Fruit fly (Drosophila melanogaster): Measurements from ENCODE around the gene Gas41.

Gene Gas41

DNA sequence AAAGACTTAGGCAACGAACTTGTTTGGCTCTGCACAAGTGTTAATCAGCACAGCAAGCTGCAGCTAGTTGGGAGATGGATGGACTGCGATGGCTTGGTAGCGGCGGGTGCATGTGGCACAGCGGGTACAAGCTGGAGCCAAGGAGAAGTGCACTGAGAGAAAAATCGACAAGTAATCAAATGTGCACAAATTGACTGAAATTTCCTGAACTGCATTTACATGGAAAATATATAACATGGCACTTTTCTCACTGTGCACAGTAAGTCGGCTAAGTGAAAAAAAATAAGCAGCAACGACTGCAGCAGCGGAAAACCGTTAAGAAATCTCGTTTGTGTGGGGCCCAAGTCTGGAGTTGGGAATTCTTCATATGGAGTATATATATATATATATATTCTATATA lies 41.1 kb upstream of the Gas41 start (continued):
- TF ChIP-seq dysf (GFP tag; IDR thresholded peaks at IDR 0.05), result no peak
- TF ChIP-seq CG12104 (GFP tag; optimal IDR thresholded peaks at IDR 0.05), result no peak
- no peak for TF ChIP-seq sob (GFP tag; IDR thresholded peaks at IDR 0.05)
- TF ChIP-seq CG18011 (GFP tag; optimal IDR thresholded peaks at IDR 0.05), result no peak
- no peak for TF ChIP-seq B-H1 (GFP tag; IDR thresholded peaks at IDR 0.05)
- peak; percentile 88 for TF ChIP-seq sens (GFP tag)
- no peak for TF ChIP-seq Dip3 (GFP tag; optimal IDR thresholded peaks at IDR 0.05)
- TF ChIP-seq Deaf1 (tag; optimal IDR thresholded peaks at IDR 0.05), result no peak
- peak; percentile 78 for TF ChIP-seq Drgx (GFP tag; IDR thresholded peaks at IDR 0.05)
- no peak for TF ChIP-seq Jarid2 (GFP tag; optimal IDR thresholded peaks at IDR 0.05)
- TF ChIP-seq zen (tag; optimal IDR thresholded peaks at IDR 0.05), result no peak
- no peak for TF ChIP-seq pzg (GFP tag; optimal IDR thresholded peaks at IDR 0.05)
- no peak for TF ChIP-seq her (GFP tag; optimal IDR thresholded peaks at IDR 0.05)
- TF ChIP-seq CG2129 (GFP tag; IDR thresholded peaks at IDR 0.05; ENCODE audit: partially characterized antibody), result no peak
- peak; percentile 75; the same call in 1 of the 3 replicates for TF ChIP-seq otp (GFP tag; IDR thresholded peaks at IDR 0.05)
- TF ChIP-seq hkb (optimal IDR thresholded peaks at IDR 0.05), result no peak
- 0 out of 2 replicates have a peak, but pooled peaks have one; percentile 16 for TF ChIP-seq hkb (GFP tag; IDR thresholded peaks at IDR 0.05)
- no peak for TF ChIP-seq trh (GFP tag; optimal IDR thresholded peaks at IDR 0.05)
- no peak for TF ChIP-seq ci (GFP tag; IDR thresholded peaks at IDR 0.05)
- TF ChIP-seq Opbp (GFP tag; IDR thresholded peaks at IDR 0.05; ENCODE audit: partially characterized antibody), result no peak
- TF ChIP-seq NfI (GFP tag; optimal IDR thresholded peaks at IDR 0.05), result no peak
- TF ChIP-seq vvl (GFP tag; IDR thresholded peaks at IDR 0.05), result peak; percentile 45; the same call in 1 of the 2 replicates
- no peak for TF ChIP-seq Asciz (GFP tag; optimal IDR thresholded peaks at IDR 0.05)
- TF ChIP-seq chm (GFP tag; IDR thresholded peaks at IDR 0.05), result 0 out of 2 replicates have a peak, but pooled peaks have one; percentile 31
- no peak for TF ChIP-seq CG5953 (GFP tag; IDR thresholded peaks at IDR 0.05)
- TF ChIP-seq Blimp-1 (GFP tag; optimal IDR thresholded peaks at IDR 0.05), result peak; percentile 2
- 0 out of 2 replicates have a peak, but pooled peaks have one; percentile 8 for TF ChIP-seq lmd (GFP tag; IDR thresholded peaks at IDR 0.05)
- TF ChIP-seq CG33213 (GFP tag; optimal IDR thresholded peaks at IDR 0.05), result no peak
- TF ChIP-seq pita (GFP tag; optimal IDR thresholded peaks at IDR 0.05), result no peak
- no peak for TF ChIP-seq Max (GFP tag; optimal IDR thresholded peaks at IDR 0.05)
- no peak for TF ChIP-seq Nf-YA (GFP tag; IDR thresholded peaks at IDR 0.05)
- TF ChIP-seq CG6765 (GFP tag; optimal IDR thresholded peaks at IDR 0.05), result no peak
- TF ChIP-seq bsh (GFP tag; optimal IDR thresholded peaks at IDR 0.05), result peak in 1 of 2 experiments; percentile 56
- TF ChIP-seq zf30C (GFP tag; optimal IDR thresholded peaks at IDR 0.05), result peak; percentile 8
- TF ChIP-seq CG43689 (GFP tag; IDR thresholded peaks at IDR 0.05), result no peak
- TF ChIP-seq ind (GFP tag; optimal IDR thresholded peaks at IDR 0.05), result no peak
- TF ChIP-seq CG7987 (GFP tag; optimal IDR thresholded peaks at IDR 0.05), result no peak
- TF ChIP-seq fd3F (GFP tag; optimal IDR thresholded peaks at IDR 0.05), result no peak
- no peak for TF ChIP-seq CG6272 (GFP tag; IDR thresholded peaks at IDR 0.05)
- no peak for TF ChIP-seq ftz-f1 (GFP tag; optimal IDR thresholded peaks at IDR 0.05)
- no peak for TF ChIP-seq h (optimal IDR thresholded peaks at IDR 0.05)
- TF ChIP-seq CG13424 (tag; optimal IDR thresholded peaks at IDR 0.05), result no peak
- TF ChIP-seq CG34422 (GFP tag; IDR thresholded peaks at IDR 0.05), result no peak
- no peak for TF ChIP-seq CG7786 (GFP tag; optimal IDR thresholded peaks at IDR 0.05)
- no peak for TF ChIP-seq HLH4C (GFP tag; IDR thresholded peaks at IDR 0.05; ENCODE audit: partially characterized antibody)
- TF ChIP-seq tll (GFP tag; optimal IDR thresholded peaks at IDR 0.05), result no peak
- no peak for TF ChIP-seq CG6791 (GFP tag; IDR thresholded peaks at IDR 0.05; ENCODE audit: partially characterized antibody)
- no peak for TF ChIP-seq CG14860 (GFP tag; IDR thresholded peaks at IDR 0.05; ENCODE audit: partially characterized antibody)
- TF ChIP-seq sisA (GFP tag; IDR thresholded peaks at IDR 0.05), result peak; percentile 47
- no peak for TF ChIP-seq CG30020 (tag; optimal IDR thresholded peaks at IDR 0.05)
- no peak for TF ChIP-seq CG13296 (GFP tag; optimal IDR thresholded peaks at IDR 0.05)
- no peak for TF ChIP-seq CG15479 (GFP tag; optimal IDR thresholded peaks at IDR 0.05)

Measured in whole organism, embryonic.